Worm (Caenorhabditis elegans): ENCODE data around the gene Y52E8A.6.
A peak's percentile ranks its signal among the peaks of the same experiment; 100 is the strongest.

The Y52E8A.6 gene

ce11 chrII:4277639-4278038 lies 42.1 kb downstream of the Y52E8A.6 start:
- TF ChIP-seq vab-7 (GFP tag; IDR thresholded peaks at IDR 0.05) (no peak), lin-29 (GFP tag; IDR thresholded peaks at IDR 0.05) (no peak), pha-4 (GFP tag; IDR thresholded peaks at IDR 0.05) (no peak), pha-4 (tag; optimal IDR thresholded peaks at IDR 0.05) (no peak), D1046.2 (GFP tag; IDR thresholded peaks at IDR 0.05) (0 out of 2 replicates have a peak, but pooled peaks have one; percentile 37), lim-7 (GFP tag; IDR thresholded peaks at IDR 0.05) (0 out of 2 replicates have a peak, but pooled peaks have one; percentile 29), nhr-25 (tag; optimal IDR thresholded peaks at IDR 0.05; ENCODE audit: borderline replicate concordance, insufficient read depth) (no peak), gei-8 (GFP tag; optimal IDR thresholded peaks at IDR 0.05) (no peak), pqm-1 (tag; optimal IDR thresholded peaks at IDR 0.05) (no peak)

DNA sequence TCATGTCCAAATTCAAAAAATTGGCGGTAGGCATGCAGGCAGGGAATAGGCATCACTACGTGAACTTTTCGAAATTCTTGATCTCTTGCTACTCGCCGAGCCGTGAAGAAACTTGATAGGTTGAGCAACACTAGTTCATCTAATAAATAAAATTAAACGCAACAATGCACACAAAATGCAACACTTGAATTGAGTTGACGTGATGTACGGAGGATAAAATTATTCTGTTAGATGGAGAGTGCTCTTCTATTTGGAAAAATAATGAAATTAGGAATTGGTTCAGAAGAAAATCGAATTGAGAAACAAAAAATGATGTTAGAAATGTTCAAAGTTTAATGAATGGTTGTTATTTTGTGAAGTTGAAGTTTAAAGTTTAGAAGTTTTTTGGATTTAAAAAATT lies 42.8 kb downstream of the Y52E8A.6 start:
- TF ChIP-seq lin-13 (GFP tag; optimal IDR thresholded peaks at IDR 0.05) (no peak), nhr-11 (tag; optimal IDR thresholded peaks at IDR 0.05) (no peak), daf-8 (GFP tag; IDR thresholded peaks at IDR 0.05) (no peak), Y75B8A.6 (GFP tag; IDR thresholded peaks at IDR 0.05) (no peak), hif-1 (tag; optimal IDR thresholded peaks at IDR 0.05) (no peak), ces-1 (GFP tag; optimal IDR thresholded peaks at IDR 0.05) (peak; percentile 70)

DNA sequence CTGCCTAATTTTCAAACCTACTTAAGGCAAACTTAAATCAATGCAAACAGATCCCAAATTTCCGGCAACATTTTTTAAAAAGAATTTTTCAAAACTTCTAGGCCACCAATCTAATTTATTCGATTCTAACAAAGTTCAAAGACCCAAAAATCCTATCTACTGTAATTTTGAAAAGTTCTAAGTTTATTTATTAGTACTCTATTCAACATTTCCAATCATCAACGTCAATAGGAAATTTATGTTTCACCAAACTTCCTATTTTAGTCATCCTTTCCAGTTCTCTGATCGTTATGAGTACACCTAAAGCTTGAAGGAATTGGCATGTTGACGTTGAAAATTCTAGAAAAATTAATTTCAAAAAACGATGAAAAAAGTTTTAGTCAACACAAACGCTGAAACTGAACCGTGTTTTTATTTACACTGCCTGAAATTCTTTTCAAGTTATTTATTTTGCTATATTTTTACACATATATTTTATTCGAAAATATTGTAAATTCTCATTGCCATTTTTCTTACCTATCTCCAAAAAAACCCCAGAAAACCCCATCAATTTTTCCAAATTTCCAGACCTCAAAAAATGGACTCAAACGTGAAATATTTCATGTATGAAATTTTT lies 44.0 kb downstream of the Y52E8A.6 start, which contains the start of gene npr-42:
TSS of gene npr-42 (plus strand) at position 566 of the 616 bp plus-strand sequence.
- TF ChIP-seq lir-3 (tag; optimal IDR thresholded peaks at IDR 0.05) (no peak), unc-62 (GFP tag; optimal IDR thresholded peaks at IDR 0.05 in 1 of 2) (peak in 1 of 2 experiments; percentile 91), unc-62 (tag; optimal IDR thresholded peaks at IDR 0.05) (no peak), R02D3.7 (tag; optimal IDR thresholded peaks at IDR 0.05) (no peak), nhr-237 (tag; optimal IDR thresholded peaks at IDR 0.05) (no peak), hlh-30 (tag; optimal IDR thresholded peaks at IDR 0.05; ENCODE audit: insufficient read depth) (no peak), aha-1 (tag) (peak; percentile 86), F49E8.2 (tag; optimal IDR thresholded peaks at IDR 0.05; ENCODE audit: borderline replicate concordance) (no peak), ztf-7 (tag; optimal IDR thresholded peaks at IDR 0.05) (no peak), dve-1 (tag; optimal IDR thresholded peaks at IDR 0.05; ENCODE audit: insufficient read depth) (no peak)

ce11 chrII:4267711-4268110 lies 52.1 kb downstream of the Y52E8A.6 start:
- peak; percentile 98 for TF ChIP-seq aha-1 (tag)
- TF ChIP-seq attf-4 (tag; optimal IDR thresholded peaks at IDR 0.05): no peak
- TF ChIP-seq gei-8 (GFP tag; optimal IDR thresholded peaks at IDR 0.05): no peak

Data from whole organism, L4 larva.